Fruit fly (Drosophila melanogaster): ENCODE results near the gene dbf.

The dbf gene

dm6 chr2L:10703281-10703680, 51.9 kb downstream of the dbf start, which contains the start of gene CG6415 (continued):
- TF ChIP-seq CG11294 (GFP tag; IDR thresholded peaks at IDR 0.05), result peak; percentile 64
- TF ChIP-seq dsx (GFP tag; optimal IDR thresholded peaks at IDR 0.05; ENCODE audit: poor library complexity, severe bottlenecking), result no peak
- TF ChIP-seq Sox102F (GFP tag; optimal IDR thresholded peaks at IDR 0.05), result no peak
- TF ChIP-seq CG10669 (GFP tag; optimal IDR thresholded peaks at IDR 0.05), result no peak
- TF ChIP-seq esn (GFP tag; optimal IDR thresholded peaks at IDR 0.05), result no peak
- peak; percentile 71 for TF ChIP-seq CG15336 (GFP tag; IDR thresholded peaks at IDR 0.05)
- TF ChIP-seq CG16779 (tag; optimal IDR thresholded peaks at IDR 0.05), result no peak
- TF ChIP-seq vri (GFP tag; optimal IDR thresholded peaks at IDR 0.05), result peak; percentile 58
- TF ChIP-seq CG8119 (GFP tag; IDR thresholded peaks at IDR 0.05), result peak; percentile 63; the same call in 2 of the 3 replicates
- peak; percentile 85 for TF ChIP-seq eg (GFP tag; IDR thresholded peaks at IDR 0.05)
- no peak for TF ChIP-seq Hr38 (GFP tag; optimal IDR thresholded peaks at IDR 0.05)
- no peak for TF ChIP-seq fd85E (GFP tag; optimal IDR thresholded peaks at IDR 0.05)
- TF ChIP-seq CG31627 (GFP tag; optimal IDR thresholded peaks at IDR 0.05), result peak; percentile 32
